Fruit fly (Drosophila melanogaster) S2 (cell line): ENCODE data around the gene CG7379.

Experiments
- CG8478 ChIP-seq: fragments of >200 bp; optimal IDR thresholded peaks from 2 replicates; lab custom pipeline; 2018
- CTCF ChIP-seq, 2 experiments: fragments of >200 bp; optimal IDR thresholded peaks; 2 replicates each; lab custom pipeline; 2018

DNA sequence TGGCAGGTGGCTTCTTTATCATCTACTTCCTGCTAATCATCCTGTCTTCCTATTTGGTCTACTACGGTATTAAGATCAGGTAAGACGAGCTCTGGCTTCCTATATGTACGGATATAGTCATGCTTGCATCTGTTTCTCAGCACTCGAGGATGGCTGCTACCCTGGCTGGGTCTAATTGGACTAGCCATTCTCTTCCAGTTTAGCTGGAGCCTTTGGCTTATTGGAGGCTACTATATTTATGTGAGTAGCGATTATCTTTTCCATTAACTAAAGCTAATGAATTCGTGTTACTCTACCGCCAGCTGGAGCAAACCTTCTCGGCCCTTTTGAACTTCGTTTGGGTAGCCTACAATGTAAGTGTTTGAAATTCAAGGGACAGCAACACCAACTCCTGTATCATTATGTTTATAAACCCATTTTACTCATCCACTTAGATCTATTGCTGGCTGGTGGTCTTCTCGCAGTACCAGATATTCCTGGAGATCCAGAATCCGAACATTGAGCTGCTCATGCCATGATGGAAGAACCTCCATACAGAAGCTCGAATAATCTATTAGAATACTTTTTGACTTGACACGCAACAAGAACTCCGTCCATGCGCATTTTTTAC lies 2.4 kb downstream of the CG7379 start:
- TF ChIP-seq CTCF (optimal IDR thresholded peaks at IDR 0.05; lab: Kevin White, UChicago) (no peak), CG8478 (lab: Kevin White, UChicago) (no peak)
